Fruit fly (Drosophila melanogaster) whole organism, embryonic: ENCODE data around the gene CG6785.

Experiments
- Asciz ChIP-seq: fragments of 200-800 bp; sonication (Bioruptor generic); optimal IDR thresholded peaks from 2 replicates; lab custom pipeline; 2017; ENCODE audit warnings: missing biosample characterization, mild to moderate bottlenecking, missing genetic modification characterization, missing genetic modification reagents
- Awh ChIP-seq: fragments of 200-800 bp; sonication (Bioruptor generic); IDR thresholded peaks from 2 replicates; pipeline ENCODE4, ENCODE4 v1.3.6; 2022; ENCODE audit warnings: missing biosample characterization, missing genetic modification characterization
- CG10147 ChIP-seq: fragments of 200-800 bp; sonication (Bioruptor generic); optimal IDR thresholded peaks from 2 replicates; lab custom pipeline; 2019; ENCODE audit warnings: missing biosample characterization, mild to moderate bottlenecking, missing genetic modification characterization, moderate library complexity
- CG10267 ChIP-seq: fragments of 200-800 bp; sonication (Bioruptor generic); optimal IDR thresholded peaks from 2 replicates; lab custom pipeline; 2018; ENCODE audit warnings: missing biosample characterization, mild to moderate bottlenecking, missing genetic modification characterization, moderate library complexity
- CG10274 ChIP-seq: fragments of 200-800 bp; sonication (Bioruptor generic); optimal IDR thresholded peaks from 3 replicates; lab custom pipeline; 2017; ENCODE audit warnings: missing biosample characterization, mild to moderate bottlenecking, missing genetic modification characterization
- CG11085 ChIP-seq: fragments of 200-800 bp; sonication (Bioruptor generic); IDR thresholded peaks from 2 replicates; pipeline ENCODE4 v1.3.6; 2022; ENCODE audit warnings: missing biosample characterization, missing genetic modification characterization
- CG13424 ChIP-seq: fragments of 200-800 bp; sonication (Bioruptor generic); optimal IDR thresholded peaks from 2 replicates; lab custom pipeline; 2019; ENCODE audit warnings: missing biosample characterization, mild to moderate bottlenecking, missing genetic modification characterization, moderate library complexity
- CG13894 ChIP-seq: fragments of 200-800 bp; sonication (Bioruptor generic); optimal IDR thresholded peaks from 3 replicates; lab custom pipeline; 2018; ENCODE audit warnings: missing biosample characterization, mild to moderate bottlenecking, missing genetic modification characterization, moderate library complexity
- CG17186 ChIP-seq: fragments of 200-800 bp; sonication (Bioruptor generic); optimal IDR thresholded peaks from 3 replicates; lab custom pipeline; 2017; ENCODE audit warnings: missing biosample characterization, missing genetic modification reagents, missing genetic modification characterization
- CG2678 ChIP-seq: fragments of 200-800 bp; sonication (Bioruptor generic); optimal IDR thresholded peaks from 3 replicates; lab custom pipeline; 2019; ENCODE audit warnings: missing biosample characterization, mild to moderate bottlenecking, missing genetic modification characterization, moderate library complexity
- CG33213 ChIP-seq: fragments of 200-800 bp; sonication (Bioruptor generic); optimal IDR thresholded peaks from 3 replicates; lab custom pipeline; 2016; ENCODE audit warnings: missing biosample characterization, missing genetic modification characterization
- CG42726 ChIP-seq: fragments of 200-800 bp; sonication (Bioruptor generic); IDR thresholded peaks from 2 replicates; pipeline ENCODE4 v1.3.6; 2022; ENCODE audit warnings: missing biosample characterization, missing genetic modification characterization; ENCODE audit not compliant: partially characterized antibody
- CG4404 ChIP-seq: fragments of 200-800 bp; sonication (Bioruptor generic); IDR thresholded peaks from 2 replicates; pipeline ENCODE4 v1.3.6; 2022; ENCODE audit warnings: missing biosample characterization, missing genetic modification characterization
- CG4424 ChIP-seq: fragments of 200-800 bp; sonication (Bioruptor generic); optimal IDR thresholded peaks from 3 replicates; lab custom pipeline; 2016; ENCODE audit warnings: missing biosample characterization, missing genetic modification characterization
- CG5180 ChIP-seq: fragments of 200-800 bp; sonication (Bioruptor generic); optimal IDR thresholded peaks from 3 replicates; lab custom pipeline; 2017; ENCODE audit warnings: missing biosample characterization, missing genetic modification characterization, mild to moderate bottlenecking, moderate library complexity, missing genetic modification reagents
- CG7271 ChIP-seq: fragments of 200-800 bp; sonication (Bioruptor generic); optimal IDR thresholded peaks from 2 replicates; lab custom pipeline; 2018; ENCODE audit warnings: missing biosample characterization, mild to moderate bottlenecking, missing genetic modification characterization, moderate library complexity
- CG8924 ChIP-seq: fragments of 200-800 bp; optimal IDR thresholded peaks from 3 replicates; lab custom pipeline; 2019; ENCODE audit warnings: missing biosample characterization, mild to moderate bottlenecking, missing genetic modification characterization, moderate library complexity
- CTCF ChIP-seq: fragments of 200-800 bp; sonication (Bioruptor generic); optimal IDR thresholded peaks from 2 replicates; lab custom pipeline; 2017; ENCODE audit warnings: missing biosample characterization, mild to moderate bottlenecking, missing genetic modification characterization, moderate library complexity
- D19B ChIP-seq: fragments of 200-800 bp; sonication (Bioruptor generic); optimal IDR thresholded peaks from 2 replicates; lab custom pipeline; 2017; ENCODE audit warnings: missing biosample characterization, mild to moderate bottlenecking, missing genetic modification characterization
- Dad ChIP-seq: fragments of 200-800 bp; sonication (Bioruptor generic); optimal IDR thresholded peaks from 3 replicates; lab custom pipeline; 2016; ENCODE audit warnings: missing biosample characterization, missing genetic modification characterization
- Doc3 ChIP-seq: fragments of 200-800 bp; sonication (Bioruptor generic); IDR thresholded peaks from 3 replicates; pipeline ENCODE4 v1.3.6; 2022; ENCODE audit warnings: missing biosample characterization, missing genetic modification characterization; ENCODE audit not compliant: partially characterized antibody
- Dp ChIP-seq: fragments of 200-800 bp; sonication (Bioruptor generic); optimal IDR thresholded peaks from 2 replicates; lab custom pipeline; 2018; ENCODE audit warnings: missing biosample characterization, mild to moderate bottlenecking, missing genetic modification characterization, moderate library complexity
- ERR ChIP-seq: fragments of 200-800 bp; sonication (Bioruptor generic); optimal IDR thresholded peaks from 2 replicates; lab custom pipeline; 2016; ENCODE audit warnings: missing biosample characterization, missing genetic modification characterization
- Gsc ChIP-seq: fragments of 200-800 bp; sonication (Bioruptor generic); IDR thresholded peaks from 2 replicates; pipeline ENCODE4 v1.3.6; 2022; ENCODE audit warnings: missing biosample characterization, missing genetic modification characterization
- Hmr ChIP-seq: fragments of 200-800 bp; sonication (Bioruptor generic); optimal IDR thresholded peaks from 3 replicates; lab custom pipeline; 2017; ENCODE audit warnings: mild to moderate bottlenecking, missing biosample characterization, missing genetic modification reagents, missing genetic modification characterization
- Kr ChIP-seq: fragments of 200-800 bp; sonication (Bioruptor generic); optimal IDR thresholded peaks from 2 replicates; lab custom pipeline; 2017; ENCODE audit warnings: missing biosample characterization, mild to moderate bottlenecking, missing genetic modification characterization
- Lim3 ChIP-seq: fragments of 200-800 bp; sonication (Bioruptor generic); IDR thresholded peaks from 2 replicates; pipeline ENCODE4 v1.3.6; 2022; ENCODE audit warnings: missing biosample characterization, missing genetic modification characterization
- MBD-R2 ChIP-seq: fragments of 200-800 bp; sonication (Bioruptor generic); IDR thresholded peaks from 2 replicates; pipeline ENCODE4 v1.3.6; 2022; ENCODE audit warnings: missing biosample characterization, missing genetic modification characterization
- Meics ChIP-seq: fragments of 200-800 bp; sonication (Bioruptor generic); optimal IDR thresholded peaks from 2 replicates; lab custom pipeline; 2017; ENCODE audit warnings: missing biosample characterization, mild to moderate bottlenecking, missing genetic modification characterization
- Scr ChIP-seq: fragments of 200-800 bp; sonication (Bioruptor generic); IDR thresholded peaks from 2 replicates; pipeline ENCODE4 v1.3.6; 2022; ENCODE audit warnings: missing biosample characterization, missing genetic modification characterization; ENCODE audit not compliant: partially characterized antibody
- Sox100B ChIP-seq: fragments of 200-800 bp; sonication (Bioruptor generic); optimal IDR thresholded peaks from 3 replicates; lab custom pipeline; 2018; ENCODE audit warnings: missing biosample characterization, mild to moderate bottlenecking, missing genetic modification characterization
- Sry-δ ChIP-seq: fragments of 200-800 bp; sonication (Bioruptor generic); optimal IDR thresholded peaks from 2 replicates; lab custom pipeline; 2016; ENCODE audit warnings: missing biosample characterization, missing genetic modification characterization
- Ssrp ChIP-seq: fragments of 200-800 bp; sonication (Bioruptor generic); optimal IDR thresholded peaks from 2 replicates; lab custom pipeline; 2018; ENCODE audit warnings: missing biosample characterization, mild to moderate bottlenecking, missing genetic modification characterization, moderate library complexity
- Xrp1 ChIP-seq: fragments of 200-800 bp; sonication (Bioruptor generic); IDR thresholded peaks from 2 replicates; pipeline ENCODE4 v1.3.6; 2022; ENCODE audit warnings: missing biosample characterization, missing genetic modification characterization
- aop ChIP-seq: fragments of 200-800 bp; sonication (Bioruptor generic); IDR thresholded peaks from 2 replicates; pipeline ENCODE4 v1.3.6; 2022; ENCODE audit warnings: missing biosample characterization, missing genetic modification characterization
- ara ChIP-seq: fragments of 200-800 bp; sonication (Bioruptor generic); IDR thresholded peaks from 2 replicates; pipeline ENCODE4 v1.3.6; 2022; ENCODE audit warnings: missing biosample characterization, missing genetic modification characterization
- bbx ChIP-seq: fragments of 200-800 bp; sonication (Bioruptor generic); IDR thresholded peaks from 2 replicates; pipeline ENCODE4 v1.3.6; 2022; ENCODE audit warnings: missing biosample characterization, missing genetic modification characterization; ENCODE audit not compliant: partially characterized antibody
- cato ChIP-seq: fragments of 200-800 bp; sonication (Bioruptor generic); optimal IDR thresholded peaks from 2 replicates; lab custom pipeline; 2016; ENCODE audit warnings: missing biosample characterization, missing genetic modification characterization, borderline replicate concordance
- crp ChIP-seq, 2 experiments: fragments of 200-800 bp; sonication (Bioruptor generic); optimal IDR thresholded peaks; 2 replicates in 1 of 2; 3 replicates in 1 of 2; lab custom pipeline; 2017; ENCODE audit warnings: missing biosample characterization in 2 of 2, missing genetic modification characterization in 2 of 2, mild to moderate bottlenecking in 1 of 2, moderate library complexity in 1 of 2
- grn ChIP-seq: fragments of 200-800 bp; sonication (Bioruptor generic); optimal IDR thresholded peaks from 3 replicates; lab custom pipeline; 2017; ENCODE audit warnings: missing biosample characterization, missing genetic modification characterization
- gt ChIP-seq: fragments of 200-800 bp; sonication (Bioruptor generic); IDR thresholded peaks from 2 replicates; pipeline ENCODE4 v1.3.6; 2022; ENCODE audit warnings: missing biosample characterization, missing genetic modification characterization
- hth ChIP-seq: fragments of >200 bp; optimal IDR thresholded peaks from 2 replicates; lab custom pipeline; 2017; ENCODE audit warnings: inconsistent platforms
- inv ChIP-seq: fragments of 200-800 bp; sonication (Bioruptor generic); IDR thresholded peaks from 2 replicates; pipeline ENCODE4 v1.3.6; 2022; ENCODE audit warnings: missing biosample characterization, missing genetic modification characterization; ENCODE audit not compliant: partially characterized antibody
- jumu ChIP-seq: fragments of 200-800 bp; sonication (Bioruptor generic); optimal IDR thresholded peaks from 3 replicates; lab custom pipeline; 2016; ENCODE audit warnings: missing biosample characterization, missing genetic modification characterization
- kay ChIP-seq: fragments of 200-800 bp; sonication (Bioruptor generic); optimal IDR thresholded peaks from 2 replicates; lab custom pipeline; 2016; ENCODE audit warnings: missing biosample characterization, missing genetic modification characterization
- lola ChIP-seq, 3 experiments: fragments of >200 bp in 2 of 3; fragments of 200-800 bp in 1 of 3; sonication (Bioruptor generic) in 1 of 3; optimal IDR thresholded peaks; 2 replicates each; lab custom pipeline; 2017 to 2019; ENCODE audit warnings: missing biosample characterization in 3 of 3, missing genetic modification characterization in 3 of 3, mild to moderate bottlenecking in 1 of 3, moderate library complexity in 1 of 3
- nerfin-2 ChIP-seq: fragments of 200-800 bp; sonication (Bioruptor generic); IDR thresholded peaks from 2 replicates; pipeline ENCODE4 v1.3.6; 2022; ENCODE audit warnings: missing biosample characterization, missing genetic modification characterization; ENCODE audit not compliant: partially characterized antibody
- phol ChIP-seq: fragments of 200-800 bp; sonication (Bioruptor generic); optimal IDR thresholded peaks from 3 replicates; lab custom pipeline; 2018; ENCODE audit warnings: missing biosample characterization, mild to moderate bottlenecking, missing genetic modification characterization, moderate library complexity
- ssp ChIP-seq: fragments of 200-800 bp; sonication (Bioruptor generic); IDR thresholded peaks from 2 replicates; pipeline ENCODE4 v1.3.6; 2022; ENCODE audit warnings: missing biosample characterization, missing genetic modification characterization

The CG6785 gene

dm6 chr2L:12010100-12010876, 34.7 kb downstream of the CG6785 start (continued):
- TF ChIP-seq CG42726 (GFP tag; lab: Robert Waterston, UW) = no peak
- TF ChIP-seq Awh (GFP tag; lab: Robert Waterston, UW) = no peak
- TF ChIP-seq Sox100B = no peak
- no peak for TF ChIP-seq CG11085 (GFP tag; lab: Robert Waterston, UW)
- TF ChIP-seq Dp (GFP tag; lab: Kevin White, UChicago) = no peak
- no peak for TF ChIP-seq CG4424 (GFP tag; lab: Kevin White, UChicago)
- TF ChIP-seq nerfin-2 = no peak
- TF ChIP-seq ERR (GFP tag; lab: Kevin White, UChicago) = peak; percentile 21
- TF ChIP-seq CG13894 (tag; lab: Kevin White, UChicago) = peak; percentile 89
- peak; percentile 67 for TF ChIP-seq CG8924
- no peak for TF ChIP-seq Dad (GFP tag; lab: Kevin White, UChicago)
- TF ChIP-seq CG10274 (GFP tag; lab: Kevin White, UChicago) = no peak
- no peak for TF ChIP-seq lola (GFP tag; optimal IDR thresholded peaks at IDR 0.05; lab: Kevin White, UChicago)
- TF ChIP-seq CG7271 (tag; lab: Kevin White, UChicago) = no peak
- TF ChIP-seq Xrp1 (GFP tag; lab: Robert Waterston, UW) = no peak
- TF ChIP-seq Meics (GFP tag; lab: Kevin White, UChicago) = no peak
- TF ChIP-seq jumu (GFP tag; lab: Kevin White, UChicago) = no peak
- peak; percentile 65 for TF ChIP-seq grn (GFP tag; lab: Kevin White, UChicago)
- no peak for TF ChIP-seq D19B
- TF ChIP-seq CG4404 (GFP tag; lab: Robert Waterston, UW) = no peak
- no peak for TF ChIP-seq Lim3 (GFP tag; lab: Robert Waterston, UW)
- TF ChIP-seq gt (GFP tag; lab: Robert Waterston, UW) = no peak
- no peak for TF ChIP-seq CG2678
- TF ChIP-seq aop (GFP tag; lab: Robert Waterston, UW) = no peak
- TF ChIP-seq cato (GFP tag; lab: Kevin White, UChicago) = no peak
- no peak for TF ChIP-seq ssp
- TF ChIP-seq CG5180 (GFP tag; lab: Kevin White, UChicago) = peak; percentile 96
- no peak for TF ChIP-seq hth (lab: Kevin White, UChicago)
- TF ChIP-seq CG17186 (GFP tag; lab: Kevin White, UChicago) = no peak
- no peak for TF ChIP-seq Scr
- peak; percentile 13 for TF ChIP-seq Kr (GFP tag; lab: Kevin White, UChicago)
- no peak for TF ChIP-seq CG10267 (tag; lab: Kevin White, UChicago)
- TF ChIP-seq bbx (GFP tag; lab: Robert Waterston, UW) = no peak
- no peak for TF ChIP-seq phol (tag; lab: Kevin White, UChicago)
- TF ChIP-seq crp (GFP tag; optimal IDR thresholded peaks at IDR 0.05; lab: Kevin White, UChicago) = no peak
- TF ChIP-seq Hmr (GFP tag; lab: Kevin White, UChicago) = peak; percentile 84
- peak; percentile 20 for TF ChIP-seq kay (GFP tag; lab: Kevin White, UChicago)
- TF ChIP-seq CG33213 (GFP tag; lab: Kevin White, UChicago) = no peak
- no peak for TF ChIP-seq ara (GFP tag; lab: Robert Waterston, UW)
- no peak for TF ChIP-seq CG10147 (GFP tag; lab: Kevin White, UChicago)
- TF ChIP-seq CTCF (GFP tag; lab: Kevin White, UChicago) = peak; percentile 18
- no peak for TF ChIP-seq Gsc (GFP tag; lab: Robert Waterston, UW)
- TF ChIP-seq MBD-R2 (GFP tag; lab: Robert Waterston, UW) = no peak
- TF ChIP-seq Doc3 (GFP tag; lab: Robert Waterston, UW) = no peak
- no peak for TF ChIP-seq CG13424 (tag; lab: Kevin White, UChicago)
- TF ChIP-seq inv (GFP tag; lab: Robert Waterston, UW) = no peak
- peak; percentile 12 for TF ChIP-seq Asciz (GFP tag; lab: Kevin White, UChicago)
- TF ChIP-seq Ssrp (tag; lab: Kevin White, UChicago) = no peak
- no peak for TF ChIP-seq Sry-δ
